Fruit fly (Drosophila melanogaster) whole organism: ENCODE results near the gene CG17801.

Source experiments
- CG8478 ChIP-seq: fragments of >200 bp; optimal IDR thresholded peaks from 2 replicates; lab custom pipeline; 2018; ENCODE audit warnings: inconsistent platforms
- Dll ChIP-seq: fragments of >200 bp; optimal IDR thresholded peaks from 2 replicates; lab custom pipeline; 2017
- pan ChIP-seq: fragments of >200 bp; optimal IDR thresholded peaks from 2 replicates; lab custom pipeline; 2017
- psq ChIP-seq: fragments of >200 bp; optimal IDR thresholded peaks from 2 replicates; lab custom pipeline; 2017
- usp ChIP-seq: fragments of >200 bp; optimal IDR thresholded peaks from 2 replicates; lab custom pipeline; 2017; ENCODE audit warnings: missing biosample characterization, missing genetic modification characterization, mixed read lengths

DNA sequence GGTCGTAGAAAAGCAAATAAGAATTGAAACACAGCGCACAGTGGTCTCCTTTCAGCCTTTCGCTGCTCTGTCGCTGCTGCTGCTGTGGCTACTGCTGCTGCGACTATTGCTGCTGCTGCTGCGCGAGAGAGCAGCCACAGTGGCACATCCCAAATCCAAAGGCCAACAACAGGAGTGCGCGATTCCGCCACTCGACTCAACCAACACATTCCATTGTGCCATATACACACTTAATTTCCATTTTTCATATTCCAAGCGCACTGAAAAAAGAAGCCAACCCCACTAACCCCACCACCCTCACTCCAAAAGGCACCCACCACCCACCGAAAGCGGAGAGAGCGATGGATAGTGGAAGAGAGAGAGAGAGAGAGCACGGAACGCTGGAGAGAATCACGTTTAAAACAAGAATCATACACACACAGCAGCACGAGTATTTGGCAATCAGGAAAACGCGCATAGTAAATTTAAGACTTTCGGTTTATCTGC is 30.7 kb downstream of the CG17801 start:
- no peak for TF ChIP-seq usp (GFP tag; lab: Kevin White, UChicago)
- TF ChIP-seq Dll (lab: Kevin White, UChicago): no peak
- TF ChIP-seq pan: no peak
- TF ChIP-seq CG8478: no peak
- TF ChIP-seq psq (lab: Kevin White, UChicago): no peak
